Worm (Caenorhabditis elegans) whole organism, late embryonic: ENCODE results near the gene F57B9.1.

Experiments used
- K02D7.2 ChIP-seq: sonication (generic microtip); optimal IDR thresholded peaks from 2 replicates; lab custom pipeline; 2017; ENCODE audit warnings: mild to moderate bottlenecking, missing genetic modification characterization, missing compliant biosample characterization
- K09A11.1 ChIP-seq: sonication (generic microtip); optimal IDR thresholded peaks from 2 replicates; lab custom pipeline; 2017; ENCODE audit warnings: antibody characterized with exemption, mild to moderate bottlenecking, missing genetic modification characterization, missing compliant biosample characterization; ENCODE audit not compliant: insufficient read depth
- ahr-1 ChIP-seq: sonication (generic microtip); optimal IDR thresholded peaks from 2 replicates; lab custom pipeline; 2016; ENCODE audit warnings: missing genetic modification characterization, missing compliant biosample characterization
- ama-1 ChIP-seq: fragments of 150-350 bp; optimal IDR thresholded peaks from 2 replicates; lab custom pipeline; 2014
- ceh-14 ChIP-seq: sonication (generic microtip); optimal IDR thresholded peaks from 2 replicates; lab custom pipeline; 2016; ENCODE audit warnings: missing genotype, missing genetic modification characterization, missing compliant biosample characterization
- ceh-22 ChIP-seq: sonication (generic microtip); optimal IDR thresholded peaks from 2 replicates; lab custom pipeline; 2017; ENCODE audit warnings: missing biosample characterization, missing genetic modification characterization
- ceh-30 ChIP-seq: fragments of 150-350 bp; optimal IDR thresholded peaks from 2 replicates; lab custom pipeline; 2014; ENCODE audit warnings: missing biosample characterization, missing genetic modification characterization
- ceh-31 ChIP-seq: sonication (generic microtip); optimal IDR thresholded peaks from 2 replicates; lab custom pipeline; 2016; ENCODE audit warnings: missing genetic modification characterization, missing compliant biosample characterization
- ceh-45 ChIP-seq: fragments of 200-800 bp; sonication (Bioruptor generic); IDR thresholded peaks from 2 replicates; pipeline ENCODE4 v1.3.6; 2022; ENCODE audit warnings: missing genetic modification reagents, missing genetic modification characterization, missing compliant biosample characterization
- ceh-9 ChIP-seq: sonication (generic microtip); optimal IDR thresholded peaks from 2 replicates; lab custom pipeline; 2016; ENCODE audit warnings: mild to moderate bottlenecking, missing genetic modification characterization, inconsistent platforms, missing compliant biosample characterization
- che-1 ChIP-seq: sonication (generic microtip); optimal IDR thresholded peaks from 2 replicates; lab custom pipeline; 2016; ENCODE audit warnings: mild to moderate bottlenecking, missing genetic modification characterization, missing compliant biosample characterization
- dmd-4 ChIP-seq: sonication (generic microtip); optimal IDR thresholded peaks from 2 replicates; lab custom pipeline; 2016; ENCODE audit warnings: borderline replicate concordance, missing genetic modification characterization, missing compliant biosample characterization
- dve-1 ChIP-seq: sonication (generic microtip); optimal IDR thresholded peaks from 2 replicates; lab custom pipeline; 2017; ENCODE audit warnings: antibody characterized with exemption, mild to moderate bottlenecking, missing genetic modification characterization, missing compliant biosample characterization
- elt-4 ChIP-seq: sonication (generic microtip); optimal IDR thresholded peaks from 2 replicates; lab custom pipeline; 2016; ENCODE audit warnings: missing genetic modification characterization, missing compliant biosample characterization
- eyg-1 ChIP-seq: sonication (generic microtip); optimal IDR thresholded peaks from 2 replicates; lab custom pipeline; 2016; ENCODE audit warnings: missing genotype, missing genetic modification characterization, missing compliant biosample characterization
- fax-1 ChIP-seq: sonication (generic microtip); optimal IDR thresholded peaks from 2 replicates; lab custom pipeline; 2016; ENCODE audit warnings: missing genotype, missing genetic modification characterization, missing compliant biosample characterization
- fkh-10 ChIP-seq: fragments of 150-350 bp; optimal IDR thresholded peaks from 2 replicates; lab custom pipeline; 2014; ENCODE audit warnings: missing biosample characterization, missing genetic modification reagents, missing genetic modification characterization
- gmeb-2 ChIP-seq: sonication (generic microtip); optimal IDR thresholded peaks from 2 replicates; lab custom pipeline; 2016; ENCODE audit warnings: missing genetic modification characterization, inconsistent platforms, missing compliant biosample characterization
- hlh-15 ChIP-seq: sonication (generic microtip); optimal IDR thresholded peaks from 2 replicates; lab custom pipeline; 2016; ENCODE audit warnings: missing genetic modification characterization, missing compliant biosample characterization
- hlh-30 ChIP-seq: sonication (generic microtip); optimal IDR thresholded peaks from 2 replicates; lab custom pipeline; 2017; ENCODE audit warnings: antibody characterized with exemption, missing genetic modification characterization, missing compliant biosample characterization; ENCODE audit not compliant: insufficient read depth
- mec-3 ChIP-seq: sonication (generic microtip); optimal IDR thresholded peaks from 2 replicates; lab custom pipeline; 2016; ENCODE audit warnings: borderline replicate concordance, missing genetic modification characterization, missing compliant biosample characterization
- nfya-1 ChIP-seq: sonication (generic microtip); optimal IDR thresholded peaks from 2 replicates; lab custom pipeline; 2017; ENCODE audit warnings: missing genetic modification characterization, mild to moderate bottlenecking, missing compliant biosample characterization, antibody characterized with exemption, moderate library complexity
- nhr-11 ChIP-seq: fragments of 150-350 bp; optimal IDR thresholded peaks from 2 replicates; lab custom pipeline; 2014; ENCODE audit warnings: missing biosample characterization, missing genetic modification characterization
- nhr-232 ChIP-seq: sonication (generic microtip); optimal IDR thresholded peaks from 2 replicates; lab custom pipeline; 2016; ENCODE audit warnings: missing genetic modification characterization, missing compliant biosample characterization
- npax-4 ChIP-seq: sonication (generic microtip); optimal IDR thresholded peaks from 2 replicates; lab custom pipeline; 2016; ENCODE audit warnings: missing genetic modification characterization, missing compliant biosample characterization
- odd-2 ChIP-seq: sonication (generic microtip); optimal IDR thresholded peaks from 2 replicates; lab custom pipeline; 2017; ENCODE audit warnings: antibody characterized with exemption, mild to moderate bottlenecking, missing genetic modification characterization, missing compliant biosample characterization
- pag-3 ChIP-seq: sonication (generic microtip); optimal IDR thresholded peaks from 2 replicates; lab custom pipeline; 2016; ENCODE audit warnings: missing compliant biosample characterization, missing genetic modification characterization, borderline replicate concordance
- pax-1 ChIP-seq: fragments of 150-350 bp; optimal IDR thresholded peaks from 2 replicates; lab custom pipeline; 2014; ENCODE audit warnings: missing biosample characterization, missing genetic modification characterization
- pha-2 ChIP-seq: sonication (generic microtip); optimal IDR thresholded peaks from 2 replicates; lab custom pipeline; 2017; ENCODE audit warnings: mild to moderate bottlenecking, missing genetic modification characterization, missing compliant biosample characterization
- pqm-1 ChIP-seq: sonication (generic microtip); optimal IDR thresholded peaks from 2 replicates; lab custom pipeline; 2016; ENCODE audit warnings: missing genetic modification characterization, missing compliant biosample characterization
- sox-2 ChIP-seq: fragments of 200-800 bp; sonication (Bioruptor generic); IDR thresholded peaks from 2 replicates; pipeline ENCODE4 v1.3.6; 2022; ENCODE audit warnings: missing genetic modification reagents, missing genetic modification characterization, missing compliant biosample characterization
- tbx-2 ChIP-seq: sonication (generic microtip); optimal IDR thresholded peaks from 2 replicates; lab custom pipeline; 2016; ENCODE audit warnings: missing genetic modification characterization, missing compliant biosample characterization
- unc-55 ChIP-seq: sonication (generic microtip); optimal IDR thresholded peaks from 2 replicates; lab custom pipeline; 2017; ENCODE audit warnings: missing biosample characterization, missing genetic modification reagents, missing genetic modification characterization
- ztf-16 ChIP-seq: sonication (generic microtip); optimal IDR thresholded peaks from 2 replicates; lab custom pipeline; 2017; ENCODE audit warnings: missing genetic modification characterization, missing compliant biosample characterization

The F57B9.1 gene

DNA sequence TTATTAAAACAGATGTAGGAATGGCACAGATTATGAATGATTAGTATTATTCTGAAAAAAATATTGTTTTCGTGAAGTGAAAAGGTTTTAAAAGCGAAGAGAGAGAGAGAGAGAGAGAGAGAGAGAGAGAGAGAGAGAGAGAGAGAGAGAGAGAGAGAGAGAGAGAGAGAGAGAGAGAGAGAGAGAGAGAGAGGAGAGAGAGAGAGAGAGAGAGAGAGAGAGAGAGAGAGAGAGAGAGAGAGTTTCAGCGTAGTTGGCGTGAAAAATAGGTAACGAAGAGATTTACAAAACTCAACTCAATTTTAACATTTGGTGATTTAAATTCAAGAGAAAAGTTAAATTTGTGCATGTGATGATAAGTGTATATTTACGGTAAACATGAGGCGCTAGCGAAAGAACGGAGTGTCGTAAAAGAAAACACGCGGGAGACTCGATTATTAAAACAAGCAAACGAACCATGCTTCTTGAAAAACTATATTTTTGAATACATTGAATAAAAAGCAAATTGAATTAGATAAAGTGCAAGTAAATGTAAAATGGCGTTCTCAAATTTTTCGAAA is 6.3 kb downstream of the F57B9.1 start, which contains the start of gene panl-2:
panl-2 (minus strand) TSS at position 51 of the 560 bp plus-strand sequence.
- TF ChIP-seq gmeb-2 (tag; lab: Kevin White, UChicago) (no peak), hlh-30 (tag; lab: Kevin White, UChicago) (peak; percentile 82), ceh-45 (GFP tag; lab: Robert Waterston, UW) (no peak), ztf-16 (no peak), dmd-4 (tag; lab: Kevin White, UChicago) (no peak), elt-4 (tag; lab: Kevin White, UChicago) (no peak), hlh-15 (tag; lab: Kevin White, UChicago) (no peak), ceh-31 (tag; lab: Kevin White, UChicago) (no peak), pag-3 (tag; lab: Kevin White, UChicago) (no peak), ceh-22 (tag; lab: Kevin White, UChicago) (no peak), dve-1 (tag; lab: Kevin White, UChicago) (no peak), nfya-1 (tag; lab: Kevin White, UChicago) (peak; percentile 44), ama-1 (no peak), tbx-2 (no peak), nhr-11 (tag; lab: Kevin White, UChicago) (no peak), K02D7.2 (tag; lab: Kevin White, UChicago) (no peak)

DNA sequence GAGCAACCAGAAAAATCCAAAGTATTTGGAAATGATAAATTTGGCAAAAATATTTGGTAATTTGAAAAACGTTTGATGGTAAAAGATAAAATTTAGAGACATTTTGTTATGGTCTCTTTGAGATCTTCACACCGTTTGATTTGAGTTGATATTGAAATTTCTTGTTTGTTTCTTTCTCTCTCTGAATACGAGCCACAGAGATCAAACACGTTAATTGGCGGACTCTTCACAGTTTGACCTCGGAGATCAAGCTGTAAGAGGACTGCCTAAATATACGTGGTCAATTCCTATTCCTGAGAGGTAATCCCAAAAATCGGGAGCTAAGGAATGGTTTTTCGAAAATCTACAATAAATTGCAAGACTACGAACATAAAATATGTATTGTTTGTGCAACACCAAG is 6.8 kb downstream of the F57B9.1 start:
- no peak for TF ChIP-seq ahr-1 (tag; lab: Kevin White, UChicago)
- no peak for TF ChIP-seq ceh-14
- TF ChIP-seq fax-1: no peak
- TF ChIP-seq K09A11.1 (tag; lab: Kevin White, UChicago): no peak
- no peak for TF ChIP-seq ama-1
- TF ChIP-seq sox-2 (GFP tag; lab: Robert Waterston, UW): no peak
- TF ChIP-seq odd-2 (tag; lab: Kevin White, UChicago): no peak

DNA sequence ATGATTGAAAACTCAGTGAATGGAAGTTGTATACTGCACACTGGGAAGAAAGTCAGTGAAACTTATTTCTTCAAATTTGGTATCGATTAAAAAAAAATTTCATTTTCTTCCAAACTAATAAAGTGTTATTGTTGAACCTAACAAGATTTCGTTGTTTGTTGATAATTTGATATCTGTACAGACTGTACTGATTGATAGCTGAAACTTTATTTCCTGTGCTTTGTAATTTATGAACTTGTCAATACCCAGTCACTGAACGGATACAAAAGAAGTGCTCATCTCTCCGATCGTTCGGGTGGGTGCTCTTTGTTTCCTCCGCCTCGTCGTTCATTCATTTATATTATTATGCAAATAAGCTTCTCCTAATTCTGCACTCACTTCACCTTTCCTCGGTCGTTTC is 7.2 kb downstream of the F57B9.1 start, which contains the start of gene F31E3.12:
F31E3.12 (plus strand) TSS at position 301 of the 400 bp plus-strand sequence.
- TF ChIP-seq pha-2 (tag; lab: Kevin White, UChicago) (no peak), nhr-232 (tag; lab: Kevin White, UChicago) (no peak), pax-1 (tag; lab: Kevin White, UChicago) (no peak), K09A11.1 (tag; lab: Kevin White, UChicago) (no peak)
- TF ChIP-seq, all 69 proteins: peak for 0

DNA sequence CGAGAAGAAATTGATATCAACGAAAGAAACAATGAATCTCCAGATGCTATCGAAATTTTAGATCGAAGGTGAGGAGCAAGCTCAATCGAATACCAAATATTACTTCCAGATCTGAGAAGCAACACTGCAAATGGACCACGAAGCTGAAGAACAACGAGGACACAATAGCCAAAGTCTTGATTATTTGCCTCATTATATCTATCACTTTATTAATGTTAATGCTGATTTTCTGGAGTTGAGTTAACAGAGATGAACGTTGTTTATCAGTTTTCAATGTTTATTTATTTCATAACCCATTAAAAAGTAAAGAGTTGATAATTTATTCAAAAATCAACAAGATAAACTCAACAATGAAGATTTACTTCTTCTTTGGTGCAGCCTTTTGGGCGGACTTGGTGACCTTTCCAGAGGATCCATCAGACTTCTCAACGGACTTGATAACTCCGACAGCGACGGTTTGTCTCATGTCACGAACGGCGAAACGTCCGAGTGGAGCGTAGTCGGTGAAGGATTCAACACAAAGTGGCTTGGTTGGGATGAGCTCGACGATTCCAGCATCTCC is 8.0 kb downstream of the F57B9.1 start:
- no peak for TF ChIP-seq eyg-1
- no peak for TF ChIP-seq tbx-2
- no peak for TF ChIP-seq fkh-10 (GFP tag; lab: Kevin White, UChicago)
- TF ChIP-seq npax-4 (tag; lab: Kevin White, UChicago): no peak
- TF ChIP-seq ceh-30 (tag; lab: Kevin White, UChicago): no peak
- TF ChIP-seq che-1 (tag; lab: Kevin White, UChicago): no peak
- TF ChIP-seq nhr-11 (tag; lab: Kevin White, UChicago): no peak
- no peak for TF ChIP-seq dve-1 (tag; lab: Kevin White, UChicago)
- TF ChIP-seq K09A11.1 (tag; lab: Kevin White, UChicago): no peak
- no peak for TF ChIP-seq mec-3 (tag; lab: Kevin White, UChicago)
- TF ChIP-seq ceh-9 (tag; lab: Kevin White, UChicago): no peak
- TF ChIP-seq ztf-16: no peak
- TF ChIP-seq pqm-1 (tag; lab: Kevin White, UChicago): no peak
- TF ChIP-seq unc-55: no peak
- TF ChIP-seq gmeb-2 (tag; lab: Kevin White, UChicago): no peak
